6 worm cellular contexts compared by ENCODE assay signal in genomic region chrX:10176295-10176694, ce11.
TF ChIP-seq lines count a peak whose summit lies in the region.

TSS of gene ncs-4 (plus strand) at chrX:10176521.

TF ChIP-seq in whole organism, L1 larva, 84 proteins besides CTCF, POLR2A, EP300 and RAD21:
- TF ChIP-seq nhr-85 (tag; lab: Kevin White, UChicago), result peak; percentile 34
- TF ChIP-seq ces-1 (GFP tag; optimal IDR thresholded peaks at IDR 0.05; lab: Kevin White, UChicago), result no peak
- peak; percentile 70 for TF ChIP-seq lin-14 (GFP tag; optimal IDR thresholded peaks at IDR 0.05; lab: Kevin White, UChicago)
- TF ChIP-seq rnt-1 (tag; optimal IDR thresholded peaks at IDR 0.05; lab: Kevin White, UChicago), result peak; percentile 51
- TF ChIP-seq nhr-71 (tag; optimal IDR thresholded peaks at IDR 0.05; lab: Kevin White, UChicago), result peak; percentile 51
- peak; percentile 22; the same call in 1 of the 2 replicates for TF ChIP-seq nhr-19 (GFP tag; conservative IDR thresholded peaks at IDR 0.05; lab: Robert Waterston, UW)
- TF ChIP-seq snu-23 (GFP tag; optimal IDR thresholded peaks at IDR 0.05; lab: Kevin White, UChicago), result peak; percentile 29
- TF ChIP-seq ceh-82 (tag; optimal IDR thresholded peaks at IDR 0.05; lab: Kevin White, UChicago), result no peak
- TF ChIP-seq blmp-1 (tag; optimal IDR thresholded peaks at IDR 0.05; lab: Kevin White, UChicago), result peak; percentile 33
- TF ChIP-seq pag-3 (tag; optimal IDR thresholded peaks at IDR 0.05; lab: Kevin White, UChicago; ENCODE audit: borderline replicate concordance, insufficient read depth), result peak; percentile 78
- TF ChIP-seq unc-130 (tag; optimal IDR thresholded peaks at IDR 0.05; lab: Kevin White, UChicago), result no peak
- TF ChIP-seq nhr-20 (tag; optimal IDR thresholded peaks at IDR 0.05; lab: Kevin White, UChicago), result peak; percentile 19
- no peak for TF ChIP-seq ztf-11 (tag; optimal IDR thresholded peaks at IDR 0.05; lab: Kevin White, UChicago)
- peak; percentile 21 for TF ChIP-seq lin-39 (tag; optimal IDR thresholded peaks at IDR 0.05; lab: Kevin White, UChicago)
- TF ChIP-seq elt-3 (tag; optimal IDR thresholded peaks at IDR 0.05; lab: Kevin White, UChicago), result peak in 1 of 6 experiments; percentile 1
TF ChIP-seq in whole organism, L1 larva: peak in this region for 11.

TF ChIP-seq in whole organism, L2 larva, 48 proteins besides CTCF, POLR2A, EP300 and RAD21:
- TF ChIP-seq nhr-129 (tag; optimal IDR thresholded peaks at IDR 0.05; lab: Kevin White, UChicago) (peak; percentile 61), sma-9 (GFP tag; optimal IDR thresholded peaks at IDR 0.05; lab: Kevin White, UChicago) (peak; percentile 53), sma-9 (tag; optimal IDR thresholded peaks at IDR 0.05; lab: Kevin White, UChicago) (no peak), F13H6.1 (tag; optimal IDR thresholded peaks at IDR 0.05; lab: Kevin White, UChicago) (peak; percentile 48), nhr-10 (tag; optimal IDR thresholded peaks at IDR 0.05; lab: Kevin White, UChicago) (no peak)

TF ChIP-seq in whole organism, L3 larva, 47 proteins besides CTCF, POLR2A, EP300 and RAD21:
- TF ChIP-seq egl-5 (tag; optimal IDR thresholded peaks at IDR 0.05; lab: Kevin White, UChicago) (peak; percentile 11), ceh-9 (tag; optimal IDR thresholded peaks at IDR 0.05; lab: Kevin White, UChicago) (no peak)

TF ChIP-seq in whole organism, L4 larva, 104 proteins besides CTCF, POLR2A, EP300 and RAD21:
- TF ChIP-seq daf-19 (GFP tag; conservative IDR thresholded peaks at IDR 0.05; lab: Robert Waterston, UW) (no peak), lsy-2 (tag; optimal IDR thresholded peaks at IDR 0.05; lab: Kevin White, UChicago) (no peak), hlh-11 (tag; optimal IDR thresholded peaks at IDR 0.05; lab: Kevin White, UChicago) (peak; percentile 37), dve-1 (tag; optimal IDR thresholded peaks at IDR 0.05; lab: Kevin White, UChicago; ENCODE audit: insufficient read depth) (no peak), daf-16 (GFP tag; optimal IDR thresholded peaks at IDR 0.05; lab: Kevin White, UChicago) (peak in 1 of 2 experiments; percentile 65), daf-16 (tag; optimal IDR thresholded peaks at IDR 0.05; lab: Kevin White, UChicago) (no peak), skn-1 (tag; optimal IDR thresholded peaks at IDR 0.05; lab: Kevin White, UChicago) (no peak), lin-1 (GFP tag; IDR thresholded peaks at IDR 0.05; lab: Robert Waterston, UW) (no peak), hif-1 (tag; optimal IDR thresholded peaks at IDR 0.05; lab: Kevin White, UChicago) (no peak), nhr-102 (tag; optimal IDR thresholded peaks at IDR 0.05; lab: Kevin White, UChicago) (no peak)

TF ChIP-seq in whole organism, late embryonic, 69 proteins besides CTCF, POLR2A, EP300 and RAD21:
- peak; percentile 69 for TF ChIP-seq ceh-18 (tag; optimal IDR thresholded peaks at IDR 0.05; lab: Kevin White, UChicago)
- TF ChIP-seq pax-1 (tag; optimal IDR thresholded peaks at IDR 0.05; lab: Kevin White, UChicago), result no peak

TF ChIP-seq in whole organism, mixed stage, embryonic, 35 proteins besides CTCF, POLR2A, EP300 and RAD21:
- TF ChIP-seq nhr-28 (tag; optimal IDR thresholded peaks at IDR 0.05; lab: Kevin White, UChicago), result no peak
- no peak for TF ChIP-seq lin-13 (tag; optimal IDR thresholded peaks at IDR 0.05; lab: Kevin White, UChicago)
- TF ChIP-seq unc-62 (GFP tag; optimal IDR thresholded peaks at IDR 0.05; lab: Kevin White, UChicago), result peak; percentile 31
- peak; percentile 52 for TF ChIP-seq unc-120 (tag; optimal IDR thresholded peaks at IDR 0.05; lab: Kevin White, UChicago; ENCODE audit: poor library complexity, severe bottlenecking)
- TF ChIP-seq M03D4.4 (tag; optimal IDR thresholded peaks at IDR 0.05; lab: Kevin White, UChicago), result no peak
- no peak for TF ChIP-seq nhr-237 (tag; optimal IDR thresholded peaks at IDR 0.05; lab: Kevin White, UChicago)
- TF ChIP-seq snpc-4 (tag; optimal IDR thresholded peaks at IDR 0.05; lab: Kevin White, UChicago), result no peak
- TF ChIP-seq mab-5 (tag; optimal IDR thresholded peaks at IDR 0.05; lab: Kevin White, UChicago), result no peak
- no peak for TF ChIP-seq lin-32 (GFP tag; optimal IDR thresholded peaks at IDR 0.05; lab: Kevin White, UChicago)

Comparison
In these comparisons a context has a peak if more than half of its experiments do, and no peak if none do; other contexts are left out.
1. Of the 29 proteins assayed by ChIP-seq in both whole organism, L4 larva and whole organism, L1 larva: peak only in whole organism, L4 larva: none; only in whole organism, L1 larva: lin-39; in both: none; in neither: 28.